3 fruit fly cellular contexts compared by ENCODE assay signal in the genomic region with DNA sequence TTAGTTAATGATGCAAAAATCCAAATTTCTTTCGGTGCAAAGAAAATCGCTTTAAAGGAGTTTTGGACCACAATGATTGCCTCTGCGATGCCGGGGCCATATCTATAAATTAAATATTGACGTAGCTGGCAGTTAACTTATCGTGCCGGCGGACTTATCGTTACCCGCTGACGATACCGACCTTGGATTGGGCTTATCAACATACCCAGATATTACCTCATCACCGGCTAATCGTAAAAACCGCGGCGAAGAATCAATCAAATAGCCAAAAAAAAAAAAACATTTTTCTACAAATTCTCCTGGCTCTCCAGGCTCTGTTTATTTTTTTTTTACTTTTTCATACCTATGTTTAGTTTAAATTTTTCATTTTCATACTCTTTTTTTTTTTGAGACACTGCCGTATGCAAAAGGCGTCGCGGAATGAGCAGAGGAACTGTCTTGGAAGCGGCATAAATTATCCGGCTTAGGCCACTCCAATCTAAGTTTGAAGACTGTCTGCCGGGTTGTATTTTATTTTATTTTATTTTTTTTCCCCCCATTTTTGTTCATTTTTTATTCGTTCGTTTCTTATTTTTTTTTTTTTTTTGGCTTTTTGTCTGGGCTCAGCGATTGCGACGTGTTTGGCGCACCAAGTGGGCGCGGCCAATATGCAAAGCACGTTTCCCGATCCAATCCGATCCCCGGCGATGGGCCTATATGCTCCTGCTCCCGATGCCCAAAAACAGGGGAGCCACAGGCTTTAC.
TF ChIP-seq lines count a peak whose summit lies in the region.

No protein-coding gene starts in this region.

- no peak for TF ChIP-seq CTCF in whole organism, embryonic (GFP tag; optimal IDR thresholded peaks at IDR 0.05; lab: Kevin White, UChicago)

TF ChIP-seq in whole organism, embryonic, 481 proteins besides CTCF, POLR2A, EP300 and RAD21:
- TF ChIP-seq D (optimal IDR thresholded peaks at IDR 0.05; lab: Kevin White, UChicago) (no peak), D (GFP tag; optimal IDR thresholded peaks at IDR 0.05; lab: Kevin White, UChicago) (no peak), vvl (GFP tag; IDR thresholded peaks at IDR 0.05; lab: Robert Waterston, UW) (peak; percentile 57; the same call in 1 of the 2 replicates), Sin3A (optimal IDR thresholded peaks at IDR 0.05; lab: Kevin White, UChicago) (no peak), dimm (GFP tag; IDR thresholded peaks at IDR 0.05; lab: Robert Waterston, UW) (no peak), Jarid2 (GFP tag; optimal IDR thresholded peaks at IDR 0.05; lab: Kevin White, UChicago) (no peak), grn (GFP tag; optimal IDR thresholded peaks at IDR 0.05; lab: Kevin White, UChicago) (peak; percentile 26), CG3065 (GFP tag; optimal IDR thresholded peaks at IDR 0.05; lab: Kevin White, UChicago) (no peak), Atf6 (GFP tag; IDR thresholded peaks at IDR 0.05; lab: Robert Waterston, UW) (no peak), Atf-2 (GFP tag; optimal IDR thresholded peaks at IDR 0.05; lab: Kevin White, UChicago) (no peak), Pdp1 (GFP tag; optimal IDR thresholded peaks at IDR 0.05; lab: Kevin White, UChicago) (peak in 1 of 2 experiments; percentile 57), CG6813 (GFP tag; optimal IDR thresholded peaks at IDR 0.05; lab: Kevin White, UChicago) (no peak), CG9609 (GFP tag; optimal IDR thresholded peaks at IDR 0.05; lab: Kevin White, UChicago) (no peak)

TF ChIP-seq in whole organism, prepupa, 60 proteins besides CTCF, POLR2A, EP300 and RAD21 (continues in another document):
- no peak for TF ChIP-seq CG6808 (GFP tag; optimal IDR thresholded peaks at IDR 0.05; lab: Kevin White, UChicago)
- TF ChIP-seq CG3919 (GFP tag; optimal IDR thresholded peaks at IDR 0.05; lab: Kevin White, UChicago), result no peak
- no peak for TF ChIP-seq CG6792 (GFP tag; optimal IDR thresholded peaks at IDR 0.05; lab: Kevin White, UChicago)
- TF ChIP-seq Eip93F (GFP tag; optimal IDR thresholded peaks at IDR 0.05; lab: Kevin White, UChicago), result no peak
- TF ChIP-seq CG6276 (GFP tag; optimal IDR thresholded peaks at IDR 0.05; lab: Kevin White, UChicago), result peak; percentile 50
- TF ChIP-seq Gug (GFP tag; IDR thresholded peaks at IDR 0.05; lab: Robert Waterston, UW), result no peak
- TF ChIP-seq CG31627 (GFP tag; optimal IDR thresholded peaks at IDR 0.05; lab: Kevin White, UChicago), result no peak
- TF ChIP-seq CG4318 (GFP tag; optimal IDR thresholded peaks at IDR 0.05; lab: Kevin White, UChicago), result no peak
- peak; percentile 47; the same call in 1 of the 3 replicates for TF ChIP-seq CG6163 (GFP tag; IDR thresholded peaks at IDR 0.05; lab: Robert Waterston, UW)
- TF ChIP-seq CG32006 (GFP tag; optimal IDR thresholded peaks at IDR 0.05; lab: Kevin White, UChicago), result no peak
- TF ChIP-seq CG10631 (GFP tag; optimal IDR thresholded peaks at IDR 0.05; lab: Kevin White, UChicago), result no peak
- TF ChIP-seq acj6 (GFP tag; optimal IDR thresholded peaks at IDR 0.05; lab: Kevin White, UChicago), result no peak
- no peak for TF ChIP-seq dsx (GFP tag; optimal IDR thresholded peaks at IDR 0.05; lab: Kevin White, UChicago; ENCODE audit: poor library complexity, severe bottlenecking)
- TF ChIP-seq CG9139 (GFP tag; optimal IDR thresholded peaks at IDR 0.05; lab: Kevin White, UChicago), result no peak
- TF ChIP-seq esn (GFP tag; optimal IDR thresholded peaks at IDR 0.05; lab: Kevin White, UChicago), result no peak
- no peak for TF ChIP-seq dac (GFP tag; optimal IDR thresholded peaks at IDR 0.05; lab: Kevin White, UChicago)
- no peak for TF ChIP-seq CG34406 (GFP tag; optimal IDR thresholded peaks at IDR 0.05; lab: Kevin White, UChicago)
- TF ChIP-seq fd85E (GFP tag; optimal IDR thresholded peaks at IDR 0.05; lab: Kevin White, UChicago), result no peak
- TF ChIP-seq CG6854 (GFP tag; optimal IDR thresholded peaks at IDR 0.05; lab: Kevin White, UChicago), result no peak
- TF ChIP-seq salr (GFP tag; optimal IDR thresholded peaks at IDR 0.05; lab: Kevin White, UChicago), result no peak
- peak; percentile 28; the same call in 1 of the 2 replicates for TF ChIP-seq CG15336 (GFP tag; IDR thresholded peaks at IDR 0.05; lab: Robert Waterston, UW)
- TF ChIP-seq Blimp-1 (GFP tag; optimal IDR thresholded peaks at IDR 0.05; lab: Kevin White, UChicago), result no peak
- TF ChIP-seq CG8119 (GFP tag; IDR thresholded peaks at IDR 0.05; lab: Robert Waterston, UW), result peak; percentile 45; the same call in 2 of the 3 replicates
- TF ChIP-seq svp (GFP tag; lab: Kevin White, UChicago), result peak; percentile 35
- TF ChIP-seq Eip75B (GFP tag; optimal IDR thresholded peaks at IDR 0.05; lab: Kevin White, UChicago), result no peak
- TF ChIP-seq CG8319 (GFP tag; optimal IDR thresholded peaks at IDR 0.05; lab: Kevin White, UChicago), result no peak
- no peak for TF ChIP-seq Hr39 (GFP tag; optimal IDR thresholded peaks at IDR 0.05; lab: Kevin White, UChicago)
- no peak for TF ChIP-seq Hr38 (GFP tag; optimal IDR thresholded peaks at IDR 0.05; lab: Kevin White, UChicago)
- peak; percentile 63 for TF ChIP-seq vri (GFP tag; optimal IDR thresholded peaks at IDR 0.05; lab: Kevin White, UChicago)
- peak; percentile 61; the same call in 2 of the 3 replicates for TF ChIP-seq eg (GFP tag; IDR thresholded peaks at IDR 0.05; lab: Robert Waterston, UW)
- TF ChIP-seq CG11902 (GFP tag; optimal IDR thresholded peaks at IDR 0.05; lab: Kevin White, UChicago), result no peak
- no peak for TF ChIP-seq CG3032 (tag; optimal IDR thresholded peaks at IDR 0.05; lab: Kevin White, UChicago)
- no peak for TF ChIP-seq CG10669 (GFP tag; optimal IDR thresholded peaks at IDR 0.05; lab: Kevin White, UChicago)
- TF ChIP-seq Met (GFP tag; optimal IDR thresholded peaks at IDR 0.05; lab: Kevin White, UChicago), result no peak
- TF ChIP-seq CG11294 (GFP tag; IDR thresholded peaks at IDR 0.05; lab: Robert Waterston, UW), result no peak
- TF ChIP-seq spab (GFP tag; optimal IDR thresholded peaks at IDR 0.05; lab: Kevin White, UChicago), result no peak

TF ChIP-seq in whole organism, pupa, 21 proteins besides CTCF, POLR2A, EP300 and RAD21:
- no peak for TF ChIP-seq EcR (GFP tag; optimal IDR thresholded peaks at IDR 0.05; lab: Kevin White, UChicago)
- TF ChIP-seq Pif1B (GFP tag; optimal IDR thresholded peaks at IDR 0.05; lab: Kevin White, UChicago), result no peak
- TF ChIP-seq Pif1A (GFP tag; optimal IDR thresholded peaks at IDR 0.05; lab: Kevin White, UChicago), result no peak
- TF ChIP-seq CG17806 (tag; optimal IDR thresholded peaks at IDR 0.05; lab: Kevin White, UChicago), result no peak
- TF ChIP-seq CG13204 (GFP tag; optimal IDR thresholded peaks at IDR 0.05; lab: Kevin White, UChicago), result no peak
- peak; percentile 47; the same call in 1 of the 2 replicates for TF ChIP-seq Ets98B (GFP tag; IDR thresholded peaks at IDR 0.05; lab: Robert Waterston, UW)
- TF ChIP-seq CG4496 (GFP tag; IDR thresholded peaks at IDR 0.05; lab: Robert Waterston, UW), result peak; percentile 54; the same call in 2 of the 3 replicates
- TF ChIP-seq CG32121 (GFP tag; IDR thresholded peaks at IDR 0.05; lab: Robert Waterston, UW), result peak; percentile 40; the same call in 1 of the 2 replicates
- TF ChIP-seq CG15710 (tag; optimal IDR thresholded peaks at IDR 0.05; lab: Kevin White, UChicago), result no peak
